Worm (Caenorhabditis elegans) whole organism, early embryonic: ENCODE data around the gene Y40B10B.1.

Experiments used
- B0310.2 ChIP-seq: sonication (generic microtip); optimal IDR thresholded peaks from 2 replicates; lab custom pipeline; 2016; ENCODE audit warnings: mild to moderate bottlenecking, missing genetic modification characterization, missing compliant biosample characterization
- F13C5.2 ChIP-seq: sonication (generic microtip); optimal IDR thresholded peaks from 2 replicates; lab custom pipeline; 2017; ENCODE audit warnings: mild to moderate bottlenecking, missing genetic modification characterization, inconsistent platforms, missing compliant biosample characterization
- aly-1 ChIP-seq: sonication (generic microtip); optimal IDR thresholded peaks from 2 replicates; lab custom pipeline; 2016; ENCODE audit warnings: missing genetic modification characterization, missing compliant biosample characterization
- ama-1 ChIP-seq: fragments of 150-350 bp; optimal IDR thresholded peaks from 2 replicates; lab custom pipeline; 2014
- ceh-13 ChIP-seq: fragments of 200-800 bp; sonication (Bioruptor generic); optimal IDR thresholded peaks from 2 replicates; lab custom pipeline; 2018; ENCODE audit warnings: mild to moderate bottlenecking, missing genetic modification characterization, missing compliant biosample characterization
- ceh-36 ChIP-seq: sonication (generic microtip); optimal IDR thresholded peaks from 2 replicates; lab custom pipeline; 2016; ENCODE audit warnings: missing genetic modification characterization, inconsistent platforms, missing compliant biosample characterization
- ets-7 ChIP-seq: sonication (generic microtip); optimal IDR thresholded peaks from 2 replicates; lab custom pipeline; 2016; ENCODE audit warnings: missing genotype, missing genetic modification characterization, missing compliant biosample characterization
- flt-1 ChIP-seq: fragments of 200-800 bp; sonication (Bioruptor generic); IDR thresholded peaks from 2 replicates; pipeline ENCODE4 v1.3.6; 2022; ENCODE audit warnings: missing genetic modification characterization, missing compliant biosample characterization
- hmbx-1 ChIP-seq: sonication (generic microtip); optimal IDR thresholded peaks from 2 replicates; lab custom pipeline; 2016; ENCODE audit warnings: mild to moderate bottlenecking, missing genetic modification characterization, missing compliant biosample characterization
- hmg-4 ChIP-seq: fragments of 200-800 bp; sonication (Bioruptor generic); optimal IDR thresholded peaks from 2 replicates; lab custom pipeline; 2018; ENCODE audit warnings: mild to moderate bottlenecking, missing genetic modification characterization, missing compliant biosample characterization
- hnd-1 ChIP-seq: sonication (generic microtip); optimal IDR thresholded peaks from 2 replicates; lab custom pipeline; 2016; ENCODE audit warnings: missing genetic modification characterization, missing compliant biosample characterization
- pes-1 ChIP-seq: fragments of 200-800 bp; sonication (Bioruptor generic); IDR thresholded peaks from 2 replicates; pipeline ENCODE4 v1.3.6; 2022; ENCODE audit warnings: missing genetic modification reagents, missing genetic modification characterization, missing compliant biosample characterization
- scrt-1 ChIP-seq: fragments of 200-800 bp; sonication (Bioruptor generic); IDR thresholded peaks from 2 replicates; pipeline ENCODE4 v1.3.6; 2022; ENCODE audit warnings: missing genetic modification characterization, missing compliant biosample characterization
- sea-1 ChIP-seq: fragments of 200-800 bp; sonication (Bioruptor generic); conservative IDR thresholded peaks from 2 replicates; pipeline ENCODE4 v1.3.6; 2022; ENCODE audit warnings: missing genetic modification characterization, missing compliant biosample characterization
- tbx-11 ChIP-seq: fragments of 200-800 bp; sonication (Bioruptor generic); IDR thresholded peaks from 2 replicates; pipeline ENCODE4 v1.3.6; 2022; ENCODE audit warnings: missing genetic modification characterization, missing compliant biosample characterization
- tbx-37 ChIP-seq: fragments of 200-800 bp; sonication (Bioruptor generic); conservative IDR thresholded peaks from 2 replicates; pipeline ENCODE4 v1.3.6; 2022; ENCODE audit warnings: missing genetic modification reagents, missing genetic modification characterization, missing compliant biosample characterization
- tra-4 ChIP-seq: sonication (generic microtip); optimal IDR thresholded peaks from 2 replicates; lab custom pipeline; 2017; ENCODE audit warnings: missing genetic modification characterization, missing compliant biosample characterization

Y40B10B.1 gene

DNA sequence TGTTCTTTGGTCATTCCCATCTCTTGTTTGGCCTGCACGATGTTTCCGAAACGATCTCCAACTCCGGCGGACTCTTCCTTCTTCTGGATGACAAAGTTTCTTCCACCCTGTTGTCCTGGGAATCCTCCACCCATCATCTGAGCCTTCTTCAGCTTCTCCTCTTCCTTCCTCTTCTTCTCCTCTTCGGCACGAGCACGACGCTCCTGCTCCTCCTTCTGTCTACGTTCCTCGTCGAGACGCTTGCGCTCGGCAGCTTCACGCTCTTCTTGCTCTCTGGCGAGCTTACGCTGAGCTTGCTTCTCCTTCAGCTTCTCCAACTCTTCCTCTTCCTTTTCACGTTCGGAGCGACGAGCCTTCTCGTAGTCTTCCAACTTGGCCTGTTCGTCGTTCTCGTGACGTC, 30.0 kb upstream of the Y40B10B.1 start:
- TF ChIP-seq F13C5.2 (no peak), flt-1 (GFP tag; lab: Robert Waterston, UW) (no peak), hmg-4 (GFP tag; lab: Kevin White, UChicago) (no peak), hmbx-1 (tag; lab: Kevin White, UChicago) (no peak), pes-1 (no peak), tbx-11 (GFP tag; lab: Robert Waterston, UW) (no peak), sea-1 (no peak), hnd-1 (tag; lab: Kevin White, UChicago) (no peak), ceh-36 (tag; lab: Kevin White, UChicago) (no peak), ets-7 (no peak), tra-4 (tag; lab: Kevin White, UChicago) (no peak), tbx-37 (no peak), ama-1 (lab: Kevin White, UChicago) (no peak), ceh-13 (no peak)

DNA sequence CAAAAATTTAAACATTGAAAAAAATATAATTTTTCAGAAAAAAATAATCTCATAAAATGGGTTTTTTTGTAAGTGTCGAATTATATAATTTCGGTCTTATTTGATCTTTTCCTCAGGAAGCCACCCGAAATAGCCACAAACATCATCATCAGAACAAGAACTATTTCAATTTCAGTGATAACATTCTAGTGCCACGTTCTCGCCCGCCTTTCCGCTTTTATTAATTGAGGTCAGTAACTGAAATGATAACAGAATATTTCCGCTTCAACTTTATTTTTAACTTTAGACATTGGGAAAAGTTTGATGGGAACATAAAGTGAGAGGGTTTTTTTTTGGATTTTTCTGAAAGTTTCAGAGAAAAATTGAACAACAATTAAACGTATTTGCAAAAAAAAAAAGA, 27.9 kb upstream of the Y40B10B.1 start:
- TF ChIP-seq tra-4 (tag; lab: Kevin White, UChicago): no peak
- TF ChIP-seq B0310.2 (tag; lab: Kevin White, UChicago): no peak
- TF ChIP-seq ets-7: no peak

DNA sequence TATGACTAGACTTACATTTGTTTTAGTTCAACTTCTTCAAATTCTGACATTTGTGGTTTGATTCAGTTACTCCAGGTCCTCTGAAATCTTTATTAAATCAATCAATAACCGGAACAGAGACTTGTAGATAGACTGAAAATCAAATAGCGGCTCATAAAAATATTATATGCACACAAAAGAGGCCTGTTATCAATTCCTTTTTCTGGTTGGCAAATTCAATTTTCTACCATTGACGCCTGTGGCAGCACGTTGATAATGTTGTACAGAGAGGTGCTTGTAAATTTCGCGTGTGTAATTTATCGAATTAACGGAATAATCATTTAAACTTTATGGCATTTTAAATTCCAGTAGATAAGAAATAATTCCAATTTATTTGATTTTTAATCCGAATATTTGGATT, 25.6 kb upstream of the Y40B10B.1 start, which contains the start of gene T08B1.1:
TSS of gene T08B1.1 (minus strand) at position 92 of the 400 bp plus-strand sequence.
- no peak for TF ChIP-seq hmbx-1 (tag; lab: Kevin White, UChicago)
- TF ChIP-seq tbx-11 (GFP tag; lab: Robert Waterston, UW): no peak
- TF ChIP-seq ets-7: no peak
- no peak for TF ChIP-seq tra-4 (tag; lab: Kevin White, UChicago)
- no peak for TF ChIP-seq scrt-1
- TF ChIP-seq hnd-1 (tag; lab: Kevin White, UChicago): no peak
- TF ChIP-seq hmg-4 (GFP tag; lab: Kevin White, UChicago): no peak
- TF ChIP-seq tbx-37: no peak
- TF ChIP-seq flt-1 (GFP tag; lab: Robert Waterston, UW): no peak
- no peak for TF ChIP-seq B0310.2 (tag; lab: Kevin White, UChicago)
- no peak for TF ChIP-seq F13C5.2
- no peak for TF ChIP-seq ceh-36 (tag; lab: Kevin White, UChicago)
- no peak for TF ChIP-seq ceh-13
- no peak for TF ChIP-seq sea-1
- no peak for TF ChIP-seq ama-1 (lab: Kevin White, UChicago)
- TF ChIP-seq aly-1 (tag; lab: Kevin White, UChicago): no peak
- TF ChIP-seq pes-1: no peak

DNA sequence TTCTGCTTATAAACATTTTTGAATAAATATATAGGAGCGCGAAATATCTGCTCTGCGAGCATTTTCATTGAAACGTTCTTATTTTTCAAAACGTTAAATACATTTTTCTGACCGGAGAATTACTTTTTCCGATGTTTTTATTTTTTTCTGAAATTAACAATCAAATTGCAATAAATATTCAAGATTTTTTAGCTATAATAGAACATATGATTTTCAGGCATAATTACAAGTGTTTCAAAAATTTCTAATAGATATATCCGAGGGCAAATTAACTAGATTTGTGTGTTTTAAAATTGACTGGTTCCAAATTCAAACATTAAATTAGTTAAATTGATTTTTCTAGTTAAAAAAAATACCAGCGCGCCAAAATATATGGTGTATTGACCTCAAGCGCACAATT, 17.6 kb upstream of the Y40B10B.1 start, which contains the start of gene T08B1.4:
TSS of gene T08B1.4 (plus strand) at position 301 of the 400 bp plus-strand sequence.
- no peak for TF ChIP-seq hmg-4 (GFP tag; lab: Kevin White, UChicago)
- no peak for TF ChIP-seq hnd-1 (tag; lab: Kevin White, UChicago)
- TF ChIP-seq flt-1 (GFP tag; lab: Robert Waterston, UW): no peak
- TF ChIP-seq aly-1 (tag; lab: Kevin White, UChicago): no peak
- no peak for TF ChIP-seq tbx-37
- no peak for TF ChIP-seq B0310.2 (tag; lab: Kevin White, UChicago)
- TF ChIP-seq tbx-11 (GFP tag; lab: Robert Waterston, UW): no peak
- no peak for TF ChIP-seq F13C5.2
- no peak for TF ChIP-seq pes-1
- no peak for TF ChIP-seq sea-1
- no peak for TF ChIP-seq hmbx-1 (tag; lab: Kevin White, UChicago)
- TF ChIP-seq ceh-13: no peak
- no peak for TF ChIP-seq ama-1 (lab: Kevin White, UChicago)
- TF ChIP-seq ets-7: no peak
- TF ChIP-seq scrt-1: no peak
- TF ChIP-seq ceh-36 (tag; lab: Kevin White, UChicago): no peak
- TF ChIP-seq tra-4 (tag; lab: Kevin White, UChicago): no peak

DNA sequence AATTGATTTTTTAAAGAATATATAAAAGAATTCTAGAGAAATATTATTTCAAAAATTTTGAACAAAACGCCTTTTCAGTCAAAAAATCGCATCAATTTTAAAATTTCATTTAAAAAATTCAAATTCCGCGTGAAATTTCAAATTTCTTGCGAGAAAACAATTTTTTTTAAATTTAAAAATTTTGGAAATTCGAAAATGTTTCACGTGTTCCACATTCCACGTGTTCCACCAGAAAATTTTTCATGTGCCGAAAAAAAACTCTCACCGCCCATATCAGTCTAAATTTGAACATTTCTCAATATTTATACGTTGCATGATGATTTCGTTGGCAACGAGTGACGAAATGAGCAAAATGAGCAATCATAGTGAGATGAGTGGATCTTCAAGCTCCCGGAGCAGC, 13.7 kb upstream of the Y40B10B.1 start, which contains the start of gene fbxa-201:
TSS of gene fbxa-201 (plus strand) at position 301 of the 400 bp plus-strand sequence.
- TF ChIP-seq scrt-1: no peak

DNA sequence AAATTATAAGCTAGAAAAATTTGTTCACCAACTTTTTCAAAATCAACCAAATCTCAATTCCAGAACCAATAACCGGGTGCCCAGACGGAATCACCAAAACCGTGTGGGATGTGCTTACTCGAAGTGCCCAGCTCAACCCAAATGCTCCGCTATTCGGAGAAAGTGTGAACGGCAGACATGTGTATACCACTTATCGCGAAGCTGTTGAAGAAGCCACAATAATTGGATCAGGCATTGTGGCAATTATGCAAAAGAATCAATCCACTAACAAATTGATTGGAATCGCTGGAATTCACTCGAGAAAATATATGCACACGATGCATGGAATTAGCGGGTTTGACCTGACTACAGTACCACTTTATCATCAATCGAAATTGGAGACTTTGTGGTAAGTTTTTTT, 8.3 kb upstream of the Y40B10B.1 start:
- TF ChIP-seq tbx-11 (GFP tag; lab: Robert Waterston, UW): no peak

DNA sequence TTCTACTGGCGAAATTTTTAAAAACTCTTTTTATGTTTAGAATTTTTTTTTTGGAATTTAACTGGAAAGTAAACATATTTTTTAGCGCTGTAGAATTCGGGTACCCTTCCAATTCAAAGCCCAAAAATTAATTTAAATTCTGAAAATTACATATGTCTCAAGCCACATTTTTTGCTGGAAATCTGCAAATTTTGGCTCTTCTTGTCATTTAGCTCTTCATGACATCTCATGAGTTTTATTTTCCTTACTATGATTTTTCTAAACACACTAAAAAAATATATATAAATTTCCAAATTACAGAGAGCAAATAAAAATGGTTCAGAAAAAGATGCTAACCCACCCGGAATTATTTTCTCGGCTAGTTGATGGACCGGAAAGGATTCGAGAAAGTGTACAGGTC, 7.9 kb upstream of the Y40B10B.1 start, which contains the start of gene acs-3:
TSS of gene acs-3 (plus strand) at position 301 of the 400 bp plus-strand sequence.
- TF ChIP-seq pes-1 (no peak), tbx-11 (GFP tag; lab: Robert Waterston, UW) (no peak), tra-4 (tag; lab: Kevin White, UChicago) (no peak), sea-1 (no peak), F13C5.2 (no peak), hmg-4 (GFP tag; lab: Kevin White, UChicago) (no peak), hmbx-1 (tag; lab: Kevin White, UChicago) (no peak), aly-1 (tag; lab: Kevin White, UChicago) (no peak)

DNA sequence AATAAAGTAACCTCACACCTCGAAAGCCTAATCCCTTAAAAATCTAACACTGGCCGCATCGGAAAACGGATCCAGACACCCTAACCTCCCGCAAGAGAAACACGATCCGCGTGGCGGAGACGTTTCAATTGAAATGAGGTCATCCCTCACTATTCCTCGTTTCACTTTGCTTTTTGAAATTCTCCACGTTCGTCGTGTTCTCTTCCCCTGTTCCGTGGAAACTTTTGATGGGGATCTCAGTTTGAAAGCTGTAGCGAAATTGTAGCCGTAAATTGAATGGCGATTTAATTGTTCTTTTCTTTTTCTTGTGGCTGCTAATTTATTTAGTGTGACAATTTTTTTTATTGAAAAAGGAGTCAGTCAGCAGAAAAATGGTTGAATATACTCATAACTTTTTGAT, 7.5 kb upstream of the Y40B10B.1 start:
- TF ChIP-seq scrt-1: no peak
- no peak for TF ChIP-seq sea-1
- TF ChIP-seq hmg-4 (GFP tag; lab: Kevin White, UChicago): no peak
- no peak for TF ChIP-seq hnd-1 (tag; lab: Kevin White, UChicago)
- no peak for TF ChIP-seq ceh-36 (tag; lab: Kevin White, UChicago)

DNA sequence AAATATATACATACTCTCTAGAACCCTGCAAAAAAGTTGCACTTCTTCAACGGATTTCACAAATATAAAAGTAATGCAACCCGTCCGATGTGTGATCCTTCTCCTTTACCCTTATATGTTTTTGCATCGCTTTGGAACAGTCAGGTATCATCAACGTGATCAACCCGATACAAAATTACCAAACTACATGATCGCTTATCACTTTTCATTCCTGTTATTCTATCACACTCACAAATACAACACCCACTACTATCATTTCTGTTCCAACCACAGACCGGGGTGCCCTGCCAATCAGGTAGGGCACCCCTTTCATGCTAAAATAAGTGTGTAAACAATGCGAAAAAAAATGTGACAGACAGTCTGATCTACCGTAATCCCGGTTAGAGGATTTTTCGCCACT, 5.6 kb upstream of the Y40B10B.1 start:
- TF ChIP-seq hmbx-1 (tag; lab: Kevin White, UChicago) (no peak), ceh-36 (tag; lab: Kevin White, UChicago) (no peak), ets-7 (no peak), aly-1 (tag; lab: Kevin White, UChicago) (no peak), ama-1 (lab: Kevin White, UChicago) (no peak), tbx-37 (no peak), ceh-13 (no peak), B0310.2 (tag; lab: Kevin White, UChicago) (no peak), flt-1 (GFP tag; lab: Robert Waterston, UW) (no peak), sea-1 (no peak), hnd-1 (tag; lab: Kevin White, UChicago) (no peak)
